Worm (Caenorhabditis elegans): Measurements from ENCODE around the gene F47B8.1.

ce11 chrV:14351629-14352028, 37.5 kb upstream of the F47B8.1 start, which contains the start of gene vha-13:
- TF ChIP-seq isw-1 (GFP tag; IDR thresholded peaks at IDR 0.05): no peak
- TF ChIP-seq lsy-2 (tag; optimal IDR thresholded peaks at IDR 0.05): no peak
- no peak for TF ChIP-seq lin-13 (GFP tag; optimal IDR thresholded peaks at IDR 0.05)
- no peak for TF ChIP-seq fkh-10 (GFP tag; optimal IDR thresholded peaks at IDR 0.05)
- no peak for TF ChIP-seq elt-3 (tag; optimal IDR thresholded peaks at IDR 0.05)
- no peak for TF ChIP-seq mef-2 (tag; optimal IDR thresholded peaks at IDR 0.05)
- TF ChIP-seq ztf-11 (tag; optimal IDR thresholded peaks at IDR 0.05): no peak
